Fruit fly (Drosophila melanogaster): ENCODE measurements around the gene CG31550.

Gene CG31550

DNA sequence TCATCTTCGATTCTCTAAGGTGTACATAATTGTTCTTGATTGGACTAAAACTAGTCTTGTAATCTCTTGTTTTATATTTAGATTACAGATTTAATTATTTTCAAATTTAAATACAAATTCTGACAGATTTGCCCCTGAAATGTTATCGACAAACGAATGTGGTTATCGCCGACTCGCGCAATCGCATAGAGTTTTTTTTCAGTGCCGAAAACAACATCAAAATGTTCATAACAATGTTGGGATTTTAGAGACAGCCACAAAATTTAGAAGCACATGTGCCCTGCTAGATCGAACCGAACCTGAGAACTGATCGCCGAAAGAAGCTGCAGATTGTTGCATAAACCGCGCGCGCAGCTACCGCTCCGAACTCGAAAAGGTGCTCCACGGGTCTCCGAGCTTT is 17.7 kb upstream of the CG31550 start, which contains the start of gene POLDIP2 (continued):
- no peak for TF ChIP-seq Hmx (GFP tag; optimal IDR thresholded peaks at IDR 0.05)
- TF ChIP-seq repo (GFP tag; optimal IDR thresholded peaks at IDR 0.05), result no peak
- TF ChIP-seq Fer2 (tag; optimal IDR thresholded peaks at IDR 0.05), result no peak
- no peak for TF ChIP-seq gem (tag; optimal IDR thresholded peaks at IDR 0.05)
- TF ChIP-seq MBD-R2 (GFP tag; IDR thresholded peaks at IDR 0.05), result peak; percentile 56
- no peak for TF ChIP-seq eve (GFP tag; optimal IDR thresholded peaks at IDR 0.05)
- no peak for TF ChIP-seq Drgx (GFP tag; IDR thresholded peaks at IDR 0.05)
- no peak for TF ChIP-seq CG4328 (GFP tag; optimal IDR thresholded peaks at IDR 0.05)
- TF ChIP-seq dm (GFP tag; optimal IDR thresholded peaks at IDR 0.05), result no peak
- TF ChIP-seq Stat92E (GFP tag; optimal IDR thresholded peaks at IDR 0.05), result no peak
- TF ChIP-seq Dp (GFP tag; optimal IDR thresholded peaks at IDR 0.05), result peak; percentile 33
- 0 out of 3 replicates have a peak, but pooled peaks have one; percentile 36 for TF ChIP-seq ci (GFP tag; IDR thresholded peaks at IDR 0.05)
- peak; percentile 80 for TF ChIP-seq MESR4 (GFP tag; optimal IDR thresholded peaks at IDR 0.05)
- no peak for TF ChIP-seq jing (GFP tag; optimal IDR thresholded peaks at IDR 0.05)
- TF ChIP-seq CG1529 (GFP tag; optimal IDR thresholded peaks at IDR 0.05), result no peak
- peak; percentile 33 for TF ChIP-seq ewg (GFP tag; optimal IDR thresholded peaks at IDR 0.05)
- TF ChIP-seq sens (GFP tag), result peak; percentile 41
- TF ChIP-seq Elba2 (GFP tag; optimal IDR thresholded peaks at IDR 0.05), result no peak
- no peak for TF ChIP-seq CG14667 (GFP tag; IDR thresholded peaks at IDR 0.05)
- no peak for TF ChIP-seq hkb (optimal IDR thresholded peaks at IDR 0.05)
- no peak for TF ChIP-seq hkb (GFP tag; IDR thresholded peaks at IDR 0.05)
- peak; percentile 38 for TF ChIP-seq Xbp1 (GFP tag; optimal IDR thresholded peaks at IDR 0.05)
- TF ChIP-seq CG14014 (GFP tag; IDR thresholded peaks at IDR 0.05), result no peak
- TF ChIP-seq CG31224 (GFP tag; IDR thresholded peaks at IDR 0.05), result no peak
- TF ChIP-seq fd102C (GFP tag; optimal IDR thresholded peaks at IDR 0.05), result no peak
- no peak for TF ChIP-seq Atf3 (GFP tag; optimal IDR thresholded peaks at IDR 0.05)
- TF ChIP-seq CG18599 (GFP tag; optimal IDR thresholded peaks at IDR 0.05), result no peak
- TF ChIP-seq pfk (GFP tag; optimal IDR thresholded peaks at IDR 0.05), result no peak
- peak; percentile 21; the same call in 1 of the 2 replicates for TF ChIP-seq ato (GFP tag; IDR thresholded peaks at IDR 0.05; ENCODE audit: partially characterized antibody)
- no peak for TF ChIP-seq chm (GFP tag; IDR thresholded peaks at IDR 0.05)

DNA sequence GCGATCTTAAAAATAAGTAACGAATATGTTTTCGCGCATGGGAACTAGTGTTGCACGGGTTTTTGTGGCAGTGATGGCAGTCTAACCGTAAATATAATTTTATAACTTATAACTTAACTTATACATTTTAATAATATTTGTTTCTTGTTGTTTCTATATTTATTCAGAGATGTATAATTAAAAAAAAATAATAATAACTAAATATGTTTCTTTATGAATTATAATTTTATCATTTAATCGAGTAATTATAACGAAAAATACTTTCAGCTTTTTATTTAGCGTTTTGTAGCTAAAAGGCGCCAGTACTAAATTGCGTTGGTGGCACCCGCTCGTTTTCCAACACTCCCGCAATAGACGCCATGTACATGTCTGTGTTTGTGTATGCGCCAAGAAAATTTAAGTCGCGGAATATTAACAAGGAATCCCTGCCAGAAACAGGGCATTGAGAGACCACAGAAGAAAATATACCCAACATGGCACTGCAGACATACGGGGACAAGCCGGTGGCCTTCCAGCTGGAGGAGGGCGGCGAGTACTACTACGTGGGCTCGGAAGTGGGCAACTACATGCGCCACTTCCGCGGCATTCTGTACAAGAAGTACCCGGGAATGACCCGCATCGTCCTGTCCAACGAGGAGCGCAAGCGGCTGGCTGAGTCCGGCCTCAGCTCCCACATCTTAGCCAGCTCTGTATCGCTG is 14.6 kb upstream of the CG31550 start, which contains the start of the genes mRpL44 and Snr1:
Gene mRpL44, minus strand, starts transcription at position 51 of the 698 bp plus-strand sequence.
Gene Snr1, plus strand, starts transcription at position 341 of the 698 bp plus-strand sequence.
- TF ChIP-seq CG30020 (tag; optimal IDR thresholded peaks at IDR 0.05), result peak; percentile 57
- TF ChIP-seq jumu (GFP tag; optimal IDR thresholded peaks at IDR 0.05), result peak; percentile 6
- peak; percentile 28 for TF ChIP-seq Oli (tag; optimal IDR thresholded peaks at IDR 0.05)
- no peak for TF ChIP-seq CG1792 (GFP tag; optimal IDR thresholded peaks at IDR 0.05)
- peak; percentile 85 for TF ChIP-seq YL-1 (GFP tag; optimal IDR thresholded peaks at IDR 0.05)
- TF ChIP-seq sna (GFP tag; IDR thresholded peaks at IDR 0.05; ENCODE audit: partially characterized antibody), result 0 out of 2 replicates have a peak, but pooled peaks have one; percentile 13
- no peak for TF ChIP-seq CG9876 (GFP tag; optimal IDR thresholded peaks at IDR 0.05)
- no peak for TF ChIP-seq Mad (GFP tag; optimal IDR thresholded peaks at IDR 0.05)
- TF ChIP-seq CG2712 (tag; optimal IDR thresholded peaks at IDR 0.05), result peak; percentile 73
- TF ChIP-seq ap (GFP tag; IDR thresholded peaks at IDR 0.05), result no peak
- no peak for TF ChIP-seq CG5180 (GFP tag; optimal IDR thresholded peaks at IDR 0.05)
- peak; percentile 71 for TF ChIP-seq CG18599 (GFP tag; optimal IDR thresholded peaks at IDR 0.05)
- TF ChIP-seq Elba2 (GFP tag; optimal IDR thresholded peaks at IDR 0.05), result no peak
- TF ChIP-seq CG17829 (tag; optimal IDR thresholded peaks at IDR 0.05), result peak; percentile 54
- no peak for TF ChIP-seq CG9215 (GFP tag; IDR thresholded peaks at IDR 0.05)
- peak; percentile 49 for TF ChIP-seq CG4424 (GFP tag; optimal IDR thresholded peaks at IDR 0.05)
- TF ChIP-seq vvl (GFP tag; IDR thresholded peaks at IDR 0.05), result 0 out of 2 replicates have a peak, but pooled peaks have one; percentile 6
- peak; percentile 89 for TF ChIP-seq phol (tag; optimal IDR thresholded peaks at IDR 0.05)
- TF ChIP-seq CkIIα-i1 (GFP tag; IDR thresholded peaks at IDR 0.05), result no peak
- TF ChIP-seq Hr51 (GFP tag; optimal IDR thresholded peaks at IDR 0.05), result no peak
- peak; percentile 71 for TF ChIP-seq B-H2 (GFP tag; optimal IDR thresholded peaks at IDR 0.05)
- no peak for TF ChIP-seq dimm (GFP tag; IDR thresholded peaks at IDR 0.05)
- TF ChIP-seq CG2116 (GFP tag; optimal IDR thresholded peaks at IDR 0.05), result peak; percentile 56

Data from whole organism, embryonic.